Worm (Caenorhabditis elegans) whole organism, L1 larva: ENCODE results near the gene ZK470.14.

Experiments
- C04F5.9 ChIP-seq: sonication (generic microtip); optimal IDR thresholded peaks from 2 replicates; lab custom pipeline; 2016; ENCODE audit warnings: missing genetic modification characterization, missing compliant biosample characterization
- aly-2 ChIP-seq: fragments of 150-350 bp; optimal IDR thresholded peaks from 2 replicates; lab custom pipeline; 2014; ENCODE audit warnings: missing biosample characterization, missing genetic modification characterization
- ceh-8 ChIP-seq: fragments of 200-800 bp; sonication (Bioruptor generic); optimal IDR thresholded peaks from 2 replicates; lab custom pipeline; 2018; ENCODE audit warnings: mild to moderate bottlenecking, missing genetic modification characterization, moderate library complexity, missing compliant biosample characterization
- ceh-82 ChIP-seq, 3 experiments: fragments of 150-350 bp in 1 of 3; sonication (generic microtip) in 2 of 3; optimal IDR thresholded peaks; 2 replicates each; lab custom pipeline; 2014 to 2017; ENCODE audit warnings: missing biosample characterization in 3 of 3, missing genetic modification characterization in 3 of 3
- ceh-88 ChIP-seq: fragments of 200-800 bp; sonication (Bioruptor generic); IDR thresholded peaks from 2 replicates; pipeline ENCODE4 v1.3.6; 2022; ENCODE audit warnings: missing genetic modification characterization, missing compliant biosample characterization
- dsc-1 ChIP-seq: sonication (generic microtip); optimal IDR thresholded peaks from 2 replicates; lab custom pipeline; 2016; ENCODE audit warnings: mild to moderate bottlenecking, missing genetic modification characterization, missing compliant biosample characterization
- efl-1 ChIP-seq, 4 experiments: fragments of 150-350 bp; optimal IDR thresholded peaks in 3 of 4; peaks in 1 of 4; 1 replicate in 1 of 4; 2 replicates in 3 of 4; lab custom pipeline; 2014; ENCODE audit warnings: missing biosample characterization in 2 of 4, missing genetic modification characterization in 2 of 4, missing genetic modification reagents in 2 of 4
- efl-3 ChIP-seq: fragments of 200-800 bp; sonication (Bioruptor generic); optimal IDR thresholded peaks from 2 replicates; lab custom pipeline; 2018; ENCODE audit warnings: mild to moderate bottlenecking, missing genetic modification characterization, missing compliant biosample characterization
- egl-13 ChIP-seq: sonication (generic microtip); optimal IDR thresholded peaks from 2 replicates; lab custom pipeline; 2016; ENCODE audit warnings: missing genotype, missing genetic modification reagents, missing genetic modification characterization, missing compliant biosample characterization
- egl-27 ChIP-seq, 2 experiments: fragments of 150-350 bp in 1 of 2; sonication (generic microtip); optimal IDR thresholded peaks; 3 replicates each; lab custom pipeline; 2017 to 2018; ENCODE audit warnings: missing biosample characterization in 2 of 2, missing genetic modification characterization in 2 of 2, missing genetic modification reagents in 2 of 2
- fkh-4 ChIP-seq: sonication (generic microtip); optimal IDR thresholded peaks from 2 replicates; lab custom pipeline; 2016; ENCODE audit warnings: missing compliant biosample characterization, missing genetic modification characterization, borderline replicate concordance
- fkh-8 ChIP-seq: sonication (generic microtip); optimal IDR thresholded peaks from 2 replicates; lab custom pipeline; 2016; ENCODE audit warnings: mild to moderate bottlenecking, missing genetic modification characterization, missing compliant biosample characterization
- grh-1 ChIP-seq: fragments of 200-800 bp; sonication (Bioruptor generic); IDR thresholded peaks from 2 replicates; pipeline ENCODE4 v1.3.6; 2022; ENCODE audit warnings: missing genetic modification reagents, missing genetic modification characterization, missing compliant biosample characterization
- hlh-17 ChIP-seq: fragments of 200-800 bp; sonication (Bioruptor generic); optimal IDR thresholded peaks from 2 replicates; lab custom pipeline; 2018; ENCODE audit warnings: missing genetic modification characterization, mild to moderate bottlenecking, missing compliant biosample characterization, moderate library complexity, borderline replicate concordance
- hpl-2 ChIP-seq: fragments of 150-350 bp; optimal IDR thresholded peaks from 2 replicates; lab custom pipeline; 2014; ENCODE audit warnings: missing biosample characterization, missing genetic modification reagents, missing genetic modification characterization
- irx-1 ChIP-seq: sonication (generic microtip); optimal IDR thresholded peaks from 2 replicates; lab custom pipeline; 2016; ENCODE audit warnings: missing genetic modification characterization, missing compliant biosample characterization
- isw-1 ChIP-seq: fragments of 200-800 bp; sonication (Bioruptor generic); IDR thresholded peaks from 2 replicates; pipeline ENCODE4 v1.3.6; 2022; ENCODE audit warnings: missing genetic modification characterization, missing compliant biosample characterization
- jun-1 ChIP-seq: fragments of 150-350 bp; optimal IDR thresholded peaks from 2 replicates; lab custom pipeline; 2014; ENCODE audit warnings: missing biosample characterization, missing genetic modification reagents, missing genetic modification characterization
- lin-13 ChIP-seq: fragments of 150-350 bp; optimal IDR thresholded peaks from 2 replicates; lab custom pipeline; 2014; ENCODE audit warnings: missing biosample characterization, missing genetic modification reagents, missing genetic modification characterization
- lin-14 ChIP-seq: fragments of 200-800 bp; sonication (Bioruptor generic); optimal IDR thresholded peaks from 2 replicates; lab custom pipeline; 2018; ENCODE audit warnings: mild to moderate bottlenecking, missing genetic modification characterization, moderate library complexity, missing compliant biosample characterization
- lin-15B ChIP-seq: fragments of 150-350 bp; sonication (generic microtip); optimal IDR thresholded peaks from 3 replicates; lab custom pipeline; 2014; ENCODE audit warnings: missing biosample characterization, missing genetic modification characterization
- lin-35 ChIP-seq, 2 experiments: fragments of 150-350 bp; optimal IDR thresholded peaks; 2 replicates each; lab custom pipeline; 2014; ENCODE audit warnings: missing biosample characterization in 2 of 2, missing genetic modification characterization in 2 of 2, missing genetic modification reagents in 2 of 2
- lin-39 ChIP-seq: fragments of 150-350 bp; optimal IDR thresholded peaks from 2 replicates; lab custom pipeline; 2014; ENCODE audit warnings: missing biosample characterization, missing genetic modification reagents, missing genetic modification characterization
- lir-3 ChIP-seq: sonication (generic microtip); optimal IDR thresholded peaks from 2 replicates; lab custom pipeline; 2016; ENCODE audit warnings: mild to moderate bottlenecking, missing genetic modification characterization, moderate library complexity, missing compliant biosample characterization; ENCODE audit not compliant: poor library complexity
- mab-9 ChIP-seq: fragments of 200-800 bp; sonication (Bioruptor generic); IDR thresholded peaks from 2 replicates; pipeline ENCODE4 v1.3.6; 2022; ENCODE audit warnings: missing genetic modification reagents, missing genetic modification characterization, missing compliant biosample characterization
- mdl-1 ChIP-seq, 2 experiments: fragments of 150-350 bp; optimal IDR thresholded peaks; 2 replicates each; lab custom pipeline; 2014 to 2017; ENCODE audit warnings: missing biosample characterization in 2 of 2, missing genetic modification characterization in 2 of 2, inconsistent platforms in 1 of 2
- nhr-11 ChIP-seq: fragments of 150-350 bp; optimal IDR thresholded peaks from 2 replicates; lab custom pipeline; 2014; ENCODE audit warnings: missing biosample characterization, missing genetic modification characterization
- nhr-12 ChIP-seq: sonication (generic microtip); optimal IDR thresholded peaks from 2 replicates; lab custom pipeline; 2017; ENCODE audit warnings: missing biosample characterization, missing genetic modification characterization
- nhr-19 ChIP-seq: fragments of 200-800 bp; sonication (Bioruptor generic); conservative IDR thresholded peaks from 2 replicates; pipeline ENCODE4 v1.3.6; 2022; ENCODE audit warnings: missing genetic modification characterization, missing compliant biosample characterization
- nhr-20 ChIP-seq: sonication (generic microtip); optimal IDR thresholded peaks from 2 replicates; lab custom pipeline; 2016; ENCODE audit warnings: mild to moderate bottlenecking, missing genetic modification characterization, missing compliant biosample characterization
- nhr-47 ChIP-seq: sonication (generic microtip); optimal IDR thresholded peaks from 2 replicates; lab custom pipeline; 2016; ENCODE audit warnings: mild to moderate bottlenecking, missing genetic modification characterization, moderate library complexity, missing compliant biosample characterization
- nhr-76 ChIP-seq: sonication (generic microtip); optimal IDR thresholded peaks from 2 replicates; lab custom pipeline; 2017; ENCODE audit warnings: missing biosample characterization, missing genetic modification characterization
- nhr-77 ChIP-seq: fragments of 150-350 bp; optimal IDR thresholded peaks from 2 replicates; lab custom pipeline; 2014; ENCODE audit warnings: missing biosample characterization, missing genetic modification characterization
- nhr-84 ChIP-seq: sonication (generic microtip); optimal IDR thresholded peaks from 2 replicates; lab custom pipeline; 2017; ENCODE audit warnings: missing biosample characterization, missing genetic modification characterization
- nhr-85 ChIP-seq: sonication (generic microtip); peaks from one replicate; lab custom pipeline; 2016; ENCODE audit warnings: missing genetic modification characterization, inconsistent platforms, missing compliant biosample characterization
- nhr-90 ChIP-seq: sonication (generic microtip); optimal IDR thresholded peaks from 2 replicates; lab custom pipeline; 2016; ENCODE audit warnings: mild to moderate bottlenecking, missing genetic modification characterization, missing compliant biosample characterization; ENCODE audit not compliant: poor library complexity
- pax-3 ChIP-seq: fragments of 200-800 bp; sonication (Bioruptor generic); optimal IDR thresholded peaks from 2 replicates; lab custom pipeline; 2018; ENCODE audit warnings: mild to moderate bottlenecking, missing genetic modification characterization, moderate library complexity, missing compliant biosample characterization
- pqm-1 ChIP-seq: sonication (generic microtip); optimal IDR thresholded peaks from 3 replicates; lab custom pipeline; 2017; ENCODE audit warnings: missing biosample characterization, missing genetic modification characterization
- rnt-1 ChIP-seq: sonication (generic microtip); optimal IDR thresholded peaks from 2 replicates; lab custom pipeline; 2016; ENCODE audit warnings: mild to moderate bottlenecking, missing genetic modification characterization, moderate library complexity, missing compliant biosample characterization
- skn-1 ChIP-seq: fragments of 150-350 bp; optimal IDR thresholded peaks from 2 replicates; lab custom pipeline; 2014; ENCODE audit warnings: missing biosample characterization, missing genetic modification characterization
- snpc-4 ChIP-seq: fragments of 150-350 bp; optimal IDR thresholded peaks from 2 replicates; lab custom pipeline; 2014; ENCODE audit warnings: missing biosample characterization, missing genetic modification characterization
- snu-23 ChIP-seq: sonication (generic microtip); optimal IDR thresholded peaks from 2 replicates; lab custom pipeline; 2016; ENCODE audit warnings: missing genetic modification characterization, missing compliant biosample characterization
- sox-4 ChIP-seq: sonication (generic microtip); optimal IDR thresholded peaks from 2 replicates; lab custom pipeline; 2016; ENCODE audit warnings: missing genetic modification characterization, missing compliant biosample characterization
- sptf-1 ChIP-seq: fragments of 150-350 bp; optimal IDR thresholded peaks from 2 replicates; lab custom pipeline; 2014; ENCODE audit warnings: missing biosample characterization, missing genetic modification characterization
- swsn-7 ChIP-seq: sonication (generic microtip); optimal IDR thresholded peaks from 2 replicates; lab custom pipeline; 2016; ENCODE audit warnings: missing genetic modification characterization, missing compliant biosample characterization
- unc-86 ChIP-seq: sonication (generic microtip); optimal IDR thresholded peaks from 2 replicates; lab custom pipeline; 2016; ENCODE audit warnings: missing genetic modification characterization, missing compliant biosample characterization
- unc-98 ChIP-seq: fragments of 200-800 bp; sonication (Bioruptor generic); IDR thresholded peaks from 2 replicates; pipeline ENCODE4 v1.3.6; 2022; ENCODE audit warnings: missing genetic modification characterization, missing compliant biosample characterization
- vab-15 ChIP-seq: sonication (generic microtip); optimal IDR thresholded peaks from 2 replicates; lab custom pipeline; 2017; ENCODE audit warnings: missing genotype, mild to moderate bottlenecking, missing genetic modification characterization, missing compliant biosample characterization
- zag-1 ChIP-seq: fragments of 150-350 bp; optimal IDR thresholded peaks from 2 replicates; lab custom pipeline; 2014; ENCODE audit warnings: missing biosample characterization, missing genetic modification characterization
- zip-4 ChIP-seq: fragments of 200-800 bp; sonication (Bioruptor generic); optimal IDR thresholded peaks from 2 replicates; lab custom pipeline; 2018; ENCODE audit warnings: mild to moderate bottlenecking, missing genetic modification characterization, moderate library complexity, missing compliant biosample characterization

Gene ZK470.14

DNA sequence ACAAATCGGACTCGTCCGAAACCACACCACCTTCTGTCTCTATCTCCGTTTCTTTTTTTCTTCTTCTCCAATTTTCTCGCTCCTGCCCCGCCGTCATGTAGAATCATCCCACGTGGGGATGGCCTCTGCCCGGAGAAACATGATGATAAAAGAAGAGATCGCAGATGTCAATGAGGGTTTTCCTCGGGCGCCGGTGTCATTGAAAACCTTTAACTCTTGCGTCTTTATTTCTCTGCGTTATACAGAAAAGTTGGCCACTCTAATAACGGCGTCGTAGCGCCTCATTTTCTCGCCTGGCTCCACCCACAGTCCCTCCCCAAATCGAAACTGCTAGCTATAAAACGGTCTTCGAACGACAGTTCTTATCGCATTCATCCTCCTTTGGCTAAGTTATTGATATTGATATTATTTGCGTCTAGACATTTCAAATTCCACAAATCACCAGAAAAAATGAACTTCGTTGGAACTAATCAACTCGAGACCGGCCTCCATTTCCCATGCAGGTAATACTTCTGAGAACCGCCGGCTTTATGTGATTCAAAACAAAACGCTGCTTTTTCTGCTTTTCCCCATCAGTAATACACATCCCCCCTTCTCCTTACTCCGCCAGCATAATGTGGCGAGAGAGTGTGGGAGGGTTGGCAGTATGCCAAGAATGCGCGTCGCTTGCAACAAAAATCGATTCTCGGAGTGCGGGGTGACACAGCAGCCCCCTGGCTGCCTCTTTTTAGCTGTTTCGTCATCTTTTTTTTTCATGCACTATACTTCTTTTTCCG lies 22.0 kb upstream of the ZK470.14 start:
- peak; percentile 5 for TF ChIP-seq ceh-8 (GFP tag; lab: Kevin White, UChicago)
- TF ChIP-seq nhr-77 (tag; lab: Kevin White, UChicago) = peak; percentile 82
- no peak for TF ChIP-seq hlh-17 (GFP tag; lab: Kevin White, UChicago)
- TF ChIP-seq unc-98 (GFP tag; lab: Robert Waterston, UW) = no peak
- TF ChIP-seq mab-9 (GFP tag; lab: Robert Waterston, UW) = no peak; the same call in 1 of the 2 replicates
- peak; percentile 57 for TF ChIP-seq sox-4 (tag; lab: Kevin White, UChicago)
- TF ChIP-seq pax-3 = peak; percentile 19
- peak; percentile 52 for TF ChIP-seq egl-13
- 0 out of 2 replicates have a peak, but pooled peaks have one; percentile 19 for TF ChIP-seq ceh-88 (GFP tag; lab: Robert Waterston, UW)
- TF ChIP-seq efl-1 (optimal IDR thresholded peaks at IDR 0.05; lab: Kevin White, UChicago) = peak; percentile 2 to 22
- TF ChIP-seq efl-1 (GFP tag; optimal IDR thresholded peaks at IDR 0.05 in 1 of 2; lab: Kevin White, UChicago) = peak in 1 of 2 experiments; percentile 90
- TF ChIP-seq ceh-82 (tag; optimal IDR thresholded peaks at IDR 0.05; lab: Kevin White, UChicago) = peak; percentile 40 to 58 (median 58)
- TF ChIP-seq dsc-1 = peak; percentile 44
- TF ChIP-seq lin-35 (GFP tag; optimal IDR thresholded peaks at IDR 0.05; lab: Kevin White, UChicago) = peak; percentile 43 to 60
- no peak for TF ChIP-seq nhr-76 (tag; lab: Kevin White, UChicago)
- TF ChIP-seq hpl-2 = no peak
- no peak for TF ChIP-seq nhr-11 (tag; lab: Kevin White, UChicago)
- peak; percentile 91 for TF ChIP-seq nhr-20 (tag; lab: Kevin White, UChicago)
- peak; percentile 96 for TF ChIP-seq skn-1
- peak; percentile 64 for TF ChIP-seq swsn-7 (tag; lab: Kevin White, UChicago)
- TF ChIP-seq isw-1 (GFP tag; lab: Robert Waterston, UW) = peak; percentile 44; the same call in 1 of the 2 replicates
- TF ChIP-seq sptf-1 (tag; lab: Kevin White, UChicago) = no peak
- no peak for TF ChIP-seq zag-1 (tag; lab: Kevin White, UChicago)
- TF ChIP-seq nhr-12 (tag; lab: Kevin White, UChicago) = no peak
- TF ChIP-seq egl-27 (tag; optimal IDR thresholded peaks at IDR 0.05; lab: Kevin White, UChicago) = no peak
- TF ChIP-seq zip-4 = peak; percentile 44
- TF ChIP-seq lin-15B (tag; lab: Kevin White, UChicago) = no peak
- TF ChIP-seq C04F5.9 (tag; lab: Kevin White, UChicago) = no peak
- TF ChIP-seq irx-1 (tag; lab: Kevin White, UChicago) = peak; percentile 71
- TF ChIP-seq mdl-1 (tag; optimal IDR thresholded peaks at IDR 0.05; lab: Kevin White, UChicago) = peak; percentile 48 to 99
- peak; percentile 64 for TF ChIP-seq nhr-47 (tag; lab: Kevin White, UChicago)
- no peak for TF ChIP-seq efl-3 (GFP tag; lab: Kevin White, UChicago)
- no peak for TF ChIP-seq fkh-4
- peak; percentile 8 for TF ChIP-seq lir-3
- 0 out of 2 replicates have a peak, but pooled peaks have one; percentile 39 for TF ChIP-seq grh-1 (GFP tag; lab: Robert Waterston, UW)
- peak; percentile 7 for TF ChIP-seq snpc-4 (tag; lab: Kevin White, UChicago)
- peak; percentile 73 for TF ChIP-seq nhr-19 (GFP tag; lab: Robert Waterston, UW)
- TF ChIP-seq nhr-90 (tag; lab: Kevin White, UChicago) = peak; percentile 79
- TF ChIP-seq nhr-85 (tag; lab: Kevin White, UChicago) = peak; percentile 86
- TF ChIP-seq fkh-8 (tag; lab: Kevin White, UChicago) = peak; percentile 87
- no peak for TF ChIP-seq aly-2
- peak; percentile 41 for TF ChIP-seq jun-1 (tag; lab: Kevin White, UChicago)
- TF ChIP-seq lin-13 (GFP tag; lab: Kevin White, UChicago) = peak; percentile 56
- TF ChIP-seq nhr-84 (tag; lab: Kevin White, UChicago) = peak; percentile 9
- TF ChIP-seq lin-14 = peak; percentile 92
- TF ChIP-seq snu-23 = peak; percentile 85
- peak; percentile 29 for TF ChIP-seq lin-39
- TF ChIP-seq rnt-1 = peak; percentile 80
- TF ChIP-seq vab-15 = no peak
- TF ChIP-seq pqm-1 (tag; lab: Kevin White, UChicago) = no peak
- peak; percentile 69 for TF ChIP-seq unc-86 (tag; lab: Kevin White, UChicago)
